Fruit fly (Drosophila melanogaster) whole organism, prepupa: ENCODE measurements around the gene Cys.

Experiments used
- CG11294 ChIP-seq: fragments of 200-800 bp; sonication (Bioruptor generic); IDR thresholded peaks from 2 replicates; pipeline ENCODE4 v1.3.6; 2022; ENCODE audit warnings: missing biosample characterization, missing genetic modification characterization
- CG1621 ChIP-seq: fragments of 200-800 bp; sonication (Bioruptor generic); optimal IDR thresholded peaks from 3 replicates; lab custom pipeline; 2018; ENCODE audit warnings: missing biosample characterization, mild to moderate bottlenecking, missing genetic modification characterization
- CG16779 ChIP-seq: fragments of 200-800 bp; sonication (Bioruptor generic); optimal IDR thresholded peaks from 3 replicates; lab custom pipeline; 2017; ENCODE audit warnings: missing biosample characterization, mild to moderate bottlenecking, missing genetic modification characterization
- CG31627 ChIP-seq: fragments of 200-800 bp; sonication (Bioruptor generic); optimal IDR thresholded peaks from 3 replicates; lab custom pipeline; 2016; ENCODE audit warnings: missing biosample characterization, missing genetic modification characterization
- CG34406 ChIP-seq: fragments of 200-800 bp; sonication (Bioruptor generic); optimal IDR thresholded peaks from 3 replicates; lab custom pipeline; 2016; ENCODE audit warnings: missing biosample characterization, missing genetic modification characterization
- CG6163 ChIP-seq: fragments of 200-800 bp; sonication (Bioruptor generic); IDR thresholded peaks from 3 replicates; pipeline ENCODE4 v1.3.6; 2022; ENCODE audit warnings: missing biosample characterization, missing genetic modification characterization
- CG6276 ChIP-seq: fragments of 200-800 bp; sonication (Bioruptor generic); optimal IDR thresholded peaks from 2 replicates; lab custom pipeline; 2017; ENCODE audit warnings: missing biosample characterization, mild to moderate bottlenecking, missing genetic modification characterization
- CG6808 ChIP-seq: fragments of 200-800 bp; sonication (Bioruptor generic); optimal IDR thresholded peaks from 3 replicates; lab custom pipeline; 2017; ENCODE audit warnings: missing biosample characterization, missing genetic modification characterization, mild to moderate bottlenecking, moderate library complexity, missing genetic modification reagents
- CG6854 ChIP-seq: fragments of 200-800 bp; sonication (Bioruptor generic); optimal IDR thresholded peaks from 2 replicates; lab custom pipeline; 2017; ENCODE audit warnings: missing biosample characterization, mild to moderate bottlenecking, missing genetic modification characterization
- CG8119 ChIP-seq: fragments of 200-800 bp; sonication (Bioruptor generic); IDR thresholded peaks from 3 replicates; pipeline ENCODE4 v1.3.6; 2022; ENCODE audit warnings: missing biosample characterization, missing genetic modification characterization
- CG9139 ChIP-seq: fragments of 200-800 bp; sonication (Bioruptor generic); optimal IDR thresholded peaks from 3 replicates; lab custom pipeline; 2017; ENCODE audit warnings: missing biosample characterization, mild to moderate bottlenecking, missing genetic modification characterization
- Eip75B ChIP-seq: fragments of 200-800 bp; sonication (Bioruptor generic); optimal IDR thresholded peaks from 3 replicates; lab custom pipeline; 2016; ENCODE audit warnings: missing biosample characterization, missing genetic modification characterization
- Eip78C ChIP-seq: fragments of 200-800 bp; sonication (Bioruptor generic); peaks from one replicate; lab custom pipeline; 2016; ENCODE audit warnings: missing biosample characterization, missing genetic modification characterization
- Eip93F ChIP-seq: fragments of 200-800 bp; sonication (Bioruptor generic); optimal IDR thresholded peaks from 2 replicates; lab custom pipeline; 2016; ENCODE audit warnings: missing biosample characterization, mild to moderate bottlenecking, missing genetic modification characterization
- Ets21C ChIP-seq: fragments of 200-800 bp; sonication (Bioruptor generic); optimal IDR thresholded peaks from 3 replicates; lab custom pipeline; 2016; ENCODE audit warnings: missing biosample characterization, missing genetic modification characterization
- Gug ChIP-seq: fragments of 200-800 bp; sonication (Bioruptor generic); IDR thresholded peaks from 2 replicates; pipeline ENCODE4 v1.3.6; 2022; ENCODE audit warnings: missing biosample characterization, missing genetic modification characterization
- Hr39 ChIP-seq: fragments of 200-800 bp; sonication (Bioruptor generic); optimal IDR thresholded peaks from 2 replicates; lab custom pipeline; 2016; ENCODE audit warnings: missing biosample characterization, missing genetic modification characterization
- Hr4 ChIP-seq: fragments of 200-800 bp; sonication (Bioruptor generic); optimal IDR thresholded peaks from 3 replicates; lab custom pipeline; 2016; ENCODE audit warnings: missing biosample characterization, missing genetic modification characterization
- Lpt ChIP-seq: fragments of 200-800 bp; sonication (Bioruptor generic); optimal IDR thresholded peaks from 3 replicates; lab custom pipeline; 2016; ENCODE audit warnings: missing biosample characterization, missing genetic modification characterization
- OdsH ChIP-seq: fragments of 200-800 bp; sonication (Bioruptor generic); optimal IDR thresholded peaks from 3 replicates; lab custom pipeline; 2016; ENCODE audit warnings: missing biosample characterization, missing genetic modification characterization
- Smox ChIP-seq: fragments of 200-800 bp; sonication (Bioruptor generic); optimal IDR thresholded peaks from 3 replicates; lab custom pipeline; 2016; ENCODE audit warnings: missing biosample characterization, missing genetic modification characterization
- Sox102F ChIP-seq: fragments of 200-800 bp; sonication (Bioruptor generic); optimal IDR thresholded peaks from 2 replicates; lab custom pipeline; 2016; ENCODE audit warnings: missing biosample characterization, mild to moderate bottlenecking, missing genetic modification characterization
- Sox14 ChIP-seq: fragments of 200-800 bp; sonication (Bioruptor generic); optimal IDR thresholded peaks from 3 replicates; lab custom pipeline; 2016; ENCODE audit warnings: missing biosample characterization, missing genetic modification characterization
- achi ChIP-seq: fragments of 200-800 bp; sonication (Bioruptor generic); optimal IDR thresholded peaks from 3 replicates; lab custom pipeline; 2016; ENCODE audit warnings: missing biosample characterization, missing genetic modification characterization
- cyc ChIP-seq: fragments of 200-800 bp; sonication (Bioruptor generic); optimal IDR thresholded peaks from 3 replicates; lab custom pipeline; 2016; ENCODE audit warnings: missing biosample characterization, missing genetic modification characterization
- dsx ChIP-seq: fragments of 200-800 bp; optimal IDR thresholded peaks from 3 replicates; lab custom pipeline; 2019; ENCODE audit warnings: missing biosample characterization, mild to moderate bottlenecking, missing genetic modification characterization, moderate library complexity; ENCODE audit not compliant: poor library complexity, severe bottlenecking
- eg ChIP-seq: fragments of 200-800 bp; sonication (Bioruptor generic); IDR thresholded peaks from 3 replicates; pipeline ENCODE4 v1.3.6; 2022; ENCODE audit warnings: missing biosample characterization, missing genetic modification characterization
- fd85E ChIP-seq: fragments of 200-800 bp; sonication (Bioruptor generic); optimal IDR thresholded peaks from 3 replicates; lab custom pipeline; 2016; ENCODE audit warnings: missing biosample characterization, missing genetic modification characterization
- fkh ChIP-seq: fragments of 200-800 bp; sonication (Bioruptor generic); optimal IDR thresholded peaks from 3 replicates; lab custom pipeline; 2017; ENCODE audit warnings: missing biosample characterization, mild to moderate bottlenecking, missing genetic modification characterization, moderate library complexity
- lz ChIP-seq: fragments of 200-800 bp; sonication (Bioruptor generic); optimal IDR thresholded peaks from 3 replicates; lab custom pipeline; 2016; ENCODE audit warnings: missing biosample characterization, missing genetic modification characterization
- net ChIP-seq: fragments of 200-800 bp; sonication (Bioruptor generic); optimal IDR thresholded peaks from 3 replicates; lab custom pipeline; 2016; ENCODE audit warnings: missing biosample characterization, missing genetic modification characterization
- pdm3 ChIP-seq: fragments of 200-800 bp; sonication (Bioruptor generic); optimal IDR thresholded peaks from 3 replicates; lab custom pipeline; 2016; ENCODE audit warnings: missing biosample characterization, missing genetic modification characterization
- spab ChIP-seq: fragments of 200-800 bp; sonication (Bioruptor generic); optimal IDR thresholded peaks from 2 replicates; lab custom pipeline; 2017; ENCODE audit warnings: missing biosample characterization, mild to moderate bottlenecking, missing genetic modification characterization, missing genetic modification reagents
- ss ChIP-seq, 2 experiments: fragments of 200-800 bp; sonication (Bioruptor generic); optimal IDR thresholded peaks; 2 replicates in 1 of 2; 3 replicates in 1 of 2; lab custom pipeline; 2017 to 2018; ENCODE audit warnings: mild to moderate bottlenecking in 2 of 2, missing biosample characterization in 2 of 2, missing genetic modification characterization in 2 of 2, moderate library complexity in 1 of 2
- topi ChIP-seq: fragments of 200-800 bp; sonication (Bioruptor generic); optimal IDR thresholded peaks from 3 replicates; lab custom pipeline; 2016; ENCODE audit warnings: missing biosample characterization, missing genetic modification characterization

The Cys gene

DNA sequence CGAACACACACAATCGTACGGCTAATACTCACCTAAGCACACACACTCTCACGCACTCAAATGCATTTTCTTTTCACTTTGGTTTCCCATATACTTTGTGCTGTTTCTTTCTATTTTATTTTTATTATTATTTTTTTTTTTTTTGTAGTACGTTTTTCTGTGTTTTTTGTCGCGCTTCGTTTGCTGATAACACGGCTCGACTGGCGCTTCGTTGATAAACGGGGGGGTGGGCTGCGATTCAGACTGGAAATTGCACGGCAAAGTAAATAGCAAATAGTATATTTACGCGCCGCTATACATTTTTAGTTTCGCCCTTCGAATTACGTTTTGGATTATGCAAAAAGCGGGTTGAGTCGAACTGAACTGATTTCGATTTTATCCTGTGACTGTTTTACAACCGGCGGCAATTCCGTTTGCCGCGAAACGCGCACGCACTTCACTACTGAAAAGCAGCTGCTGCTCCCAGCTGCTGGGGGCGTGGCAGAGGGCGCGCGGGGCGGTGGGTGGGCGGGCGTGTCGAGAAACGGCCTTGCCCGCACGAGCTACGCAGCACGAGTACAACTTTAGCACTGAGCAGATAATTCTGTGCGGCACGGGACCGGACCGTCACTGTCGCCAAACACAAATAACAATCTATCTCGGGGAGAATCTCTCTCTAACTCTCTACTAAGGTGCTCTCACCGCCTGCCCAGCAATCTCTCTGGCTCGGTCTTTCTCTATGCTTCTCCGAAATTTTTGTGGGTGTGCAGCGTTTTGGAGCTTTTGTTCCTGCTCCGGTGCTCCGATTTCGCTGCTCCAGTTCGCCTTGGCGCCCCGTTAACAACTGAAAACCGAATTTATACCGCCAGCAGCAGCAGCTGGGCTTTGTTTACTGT is 11.7 kb downstream of the Cys start, which contains the start of gene Pde6 (continued):
- TF ChIP-seq CG8119 (GFP tag; lab: Robert Waterston, UW), result peak; percentile 88
- TF ChIP-seq CG6854 (GFP tag; lab: Kevin White, UChicago), result no peak
- peak; percentile 32 for TF ChIP-seq CG1621 (tag; lab: Kevin White, UChicago)
- peak; percentile 58 for TF ChIP-seq dsx
- peak; percentile 68 for TF ChIP-seq Gug (GFP tag; lab: Robert Waterston, UW)

DNA sequence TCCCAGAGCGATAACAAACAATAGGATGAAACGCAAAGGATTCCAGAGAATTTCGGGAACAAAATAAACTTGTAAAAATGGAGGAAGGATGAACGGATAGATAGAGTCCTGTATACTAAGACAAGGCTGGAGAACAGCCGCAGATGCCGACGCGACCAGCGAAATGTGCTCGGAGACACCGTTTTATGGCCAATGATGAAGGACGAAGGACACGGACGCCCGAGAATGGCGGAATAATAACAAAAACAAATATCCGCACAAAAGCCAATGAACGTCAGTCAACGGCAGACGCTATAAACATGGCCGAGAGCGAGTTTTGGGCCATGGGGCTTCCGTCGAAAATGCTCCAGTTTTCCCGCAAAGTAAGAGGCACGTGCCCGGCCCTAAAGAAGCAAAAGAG is 14.4 kb downstream of the Cys start:
- TF ChIP-seq Sox14 (GFP tag; lab: Kevin White, UChicago) (no peak), CG16779 (tag; lab: Kevin White, UChicago) (no peak), eg (GFP tag; lab: Robert Waterston, UW) (no peak), spab (GFP tag; lab: Kevin White, UChicago) (no peak), Hr39 (GFP tag; lab: Kevin White, UChicago) (no peak), CG11294 (GFP tag; lab: Robert Waterston, UW) (no peak), net (GFP tag; lab: Kevin White, UChicago) (no peak), topi (GFP tag; lab: Kevin White, UChicago) (no peak)

dm6 chr3R:14548752-14549151 is 20.7 kb downstream of the Cys start:
- TF ChIP-seq Lpt (GFP tag; lab: Kevin White, UChicago), result no peak
- no peak for TF ChIP-seq CG8119 (GFP tag; lab: Robert Waterston, UW)
- TF ChIP-seq CG6808 (GFP tag; lab: Kevin White, UChicago), result no peak
- no peak for TF ChIP-seq ss (GFP tag; optimal IDR thresholded peaks at IDR 0.05; lab: Kevin White, UChicago)
- no peak for TF ChIP-seq pdm3
- no peak for TF ChIP-seq cyc
- no peak for TF ChIP-seq CG31627 (GFP tag; lab: Kevin White, UChicago)
- no peak for TF ChIP-seq fd85E (GFP tag; lab: Kevin White, UChicago)
- no peak for TF ChIP-seq CG9139 (GFP tag; lab: Kevin White, UChicago)
- no peak for TF ChIP-seq Ets21C (GFP tag; lab: Kevin White, UChicago)
- no peak for TF ChIP-seq Smox (GFP tag; lab: Kevin White, UChicago)
- no peak for TF ChIP-seq CG6276 (GFP tag; lab: Kevin White, UChicago)

dm6 chr3R:14542038-14542437 is 27.4 kb downstream of the Cys start:
- no peak for TF ChIP-seq CG1621 (tag; lab: Kevin White, UChicago)
- TF ChIP-seq Sox102F, result no peak
- no peak for TF ChIP-seq achi
- no peak for TF ChIP-seq Eip75B (GFP tag; lab: Kevin White, UChicago)
- no peak for TF ChIP-seq eg (GFP tag; lab: Robert Waterston, UW)
- no peak for TF ChIP-seq CG34406 (GFP tag; lab: Kevin White, UChicago)
- no peak for TF ChIP-seq OdsH (GFP tag; lab: Kevin White, UChicago)
- TF ChIP-seq Eip93F, result no peak

- TF ChIP-seq Hr4 (GFP tag; lab: Kevin White, UChicago) (no peak), net (GFP tag; lab: Kevin White, UChicago) (no peak), fkh (peak; percentile 65), Eip78C (GFP tag; lab: Kevin White, UChicago) (no peak), CG11294 (GFP tag; lab: Robert Waterston, UW) (no peak), spab (GFP tag; lab: Kevin White, UChicago) (no peak), Eip93F (no peak), CG6163 (GFP tag; lab: Robert Waterston, UW) (no peak), lz (GFP tag; lab: Kevin White, UChicago) (no peak)
Measured at dm6 chr3R:14526657-14527056, 42.8 kb downstream of the Cys start.
